Worm (Caenorhabditis elegans) whole organism, young adult: ENCODE results near the gene ncs-6.
A peak's percentile ranks its signal among the peaks of the same experiment; 100 is the strongest.

Experiments used
- B0035.1 ChIP-seq: sonication (generic microtip); optimal IDR thresholded peaks from 2 replicates; lab custom pipeline; 2016; ENCODE audit warnings: missing genetic modification characterization, mild to moderate bottlenecking, missing compliant biosample characterization, missing genotype, missing genetic modification reagents
- C17E4.6 ChIP-seq: fragments of 200-800 bp; sonication (Bioruptor generic); IDR thresholded peaks from 2 replicates; pipeline ENCODE4 v1.3.6; 2022; ENCODE audit warnings: missing genetic modification reagents, missing genetic modification characterization, missing compliant biosample characterization
- D2030.7 ChIP-seq: fragments of 200-800 bp; sonication (Bioruptor generic); IDR thresholded peaks from 2 replicates; pipeline ENCODE4 v1.3.6; 2022; ENCODE audit warnings: missing genetic modification reagents, missing genetic modification characterization, missing compliant biosample characterization
- F39B2.1 ChIP-seq: fragments of 200-800 bp; sonication (Bioruptor generic); IDR thresholded peaks from 2 replicates; pipeline ENCODE4 v1.3.6; 2022; ENCODE audit warnings: missing genetic modification reagents, missing genetic modification characterization, missing compliant biosample characterization
- Y67H2A.10 ChIP-seq: fragments of 200-800 bp; sonication (Bioruptor generic); conservative IDR thresholded peaks from 2 replicates; pipeline ENCODE4 v1.3.6; 2022; ENCODE audit warnings: missing genetic modification reagents, missing genetic modification characterization, missing compliant biosample characterization
- Y95B8A.8 ChIP-seq: fragments of 200-800 bp; sonication (Bioruptor generic); IDR thresholded peaks from 2 replicates; pipeline ENCODE4 v1.3.6; 2022; ENCODE audit warnings: missing genetic modification reagents, missing genetic modification characterization, missing compliant biosample characterization
- aptf-3 ChIP-seq: fragments of 200-800 bp; sonication (Bioruptor generic); IDR thresholded peaks from 2 replicates; pipeline ENCODE4 v1.3.6; 2022; ENCODE audit warnings: missing genetic modification characterization, missing compliant biosample characterization
- athp-1 ChIP-seq: sonication (generic microtip); optimal IDR thresholded peaks from 2 replicates; lab custom pipeline; 2017; ENCODE audit warnings: mild to moderate bottlenecking, missing genetic modification characterization, missing compliant biosample characterization
- attf-6 ChIP-seq: fragments of 200-800 bp; sonication (Bioruptor generic); IDR thresholded peaks from 2 replicates; pipeline ENCODE4 v1.3.6; 2022; ENCODE audit warnings: missing genetic modification reagents, missing genetic modification characterization, missing compliant biosample characterization
- ceh-100 ChIP-seq: fragments of 200-800 bp; sonication (Bioruptor generic); IDR thresholded peaks from 2 replicates; pipeline ENCODE4 v1.3.6; 2022; ENCODE audit warnings: missing genetic modification reagents, missing genetic modification characterization, missing compliant biosample characterization
- ceh-40 ChIP-seq: fragments of 200-800 bp; sonication (Bioruptor generic); IDR thresholded peaks from 2 replicates; pipeline ENCODE4 v1.3.6; 2022; ENCODE audit warnings: missing genetic modification characterization, missing compliant biosample characterization
- ceh-91 ChIP-seq: fragments of 200-800 bp; sonication (Bioruptor generic); IDR thresholded peaks from 2 replicates; pipeline ENCODE4 v1.3.6; 2022; ENCODE audit warnings: missing genetic modification reagents, missing genetic modification characterization, missing compliant biosample characterization
- chd-7 ChIP-seq: sonication (generic microtip); optimal IDR thresholded peaks from 2 replicates; lab custom pipeline; 2016; ENCODE audit warnings: mild to moderate bottlenecking, missing genetic modification characterization, moderate library complexity, missing compliant biosample characterization
- dpff-1 ChIP-seq: sonication (generic microtip); optimal IDR thresholded peaks from 2 replicates; lab custom pipeline; 2017; ENCODE audit warnings: mild to moderate bottlenecking, missing genetic modification characterization, missing compliant biosample characterization
- efl-1 ChIP-seq: fragments of 150-350 bp; optimal IDR thresholded peaks from 2 replicates; lab custom pipeline; 2014; ENCODE audit warnings: missing biosample characterization, missing genetic modification reagents, missing genetic modification characterization
- egl-44 ChIP-seq: fragments of 200-800 bp; sonication (Bioruptor generic); IDR thresholded peaks from 2 replicates; pipeline ENCODE4 v1.3.6; 2022; ENCODE audit warnings: missing genetic modification reagents, missing genetic modification characterization, missing compliant biosample characterization
- ekl-4 ChIP-seq: fragments of 200-800 bp; sonication (Bioruptor generic); IDR thresholded peaks from 2 replicates; pipeline ENCODE4 v1.3.6; 2022; ENCODE audit warnings: missing genetic modification reagents, missing genetic modification characterization, missing compliant biosample characterization
- fkh-3 ChIP-seq: sonication (generic microtip); optimal IDR thresholded peaks from 2 replicates; lab custom pipeline; 2016; ENCODE audit warnings: mild to moderate bottlenecking, missing genetic modification characterization, missing compliant biosample characterization
- hmg-1.2 ChIP-seq: fragments of 200-800 bp; sonication (Bioruptor generic); IDR thresholded peaks from 2 replicates; pipeline ENCODE4 v1.3.6; 2022; ENCODE audit warnings: missing genetic modification reagents, missing genetic modification characterization, missing compliant biosample characterization
- hmg-20 ChIP-seq: fragments of 200-800 bp; sonication (Bioruptor generic); IDR thresholded peaks from 2 replicates; pipeline ENCODE4 v1.3.6; 2022; ENCODE audit warnings: missing genetic modification reagents, missing genetic modification characterization, missing compliant biosample characterization
- lag-1 ChIP-seq: fragments of 200-800 bp; sonication (Bioruptor generic); IDR thresholded peaks from 2 replicates; pipeline ENCODE4 v1.3.6; 2022; ENCODE audit warnings: missing genetic modification reagents, missing genetic modification characterization, missing compliant biosample characterization
- let-607 ChIP-seq, 2 experiments: fragments of 200-800 bp in 1 of 2; sonication (Bioruptor generic) in 1 of 2; sonication (generic microtip) in 1 of 2; optimal IDR thresholded peaks; 2 replicates each; lab custom pipeline; 2016 to 2018; ENCODE audit warnings: mild to moderate bottlenecking in 2 of 2, missing compliant biosample characterization in 2 of 2, missing genetic modification characterization in 2 of 2, moderate library complexity in 2 of 2, missing genotype in 1 of 2
- lin-26 ChIP-seq: fragments of 200-800 bp; sonication (Bioruptor generic); IDR thresholded peaks from 2 replicates; pipeline ENCODE4 v1.3.6; 2022; ENCODE audit warnings: missing genetic modification reagents, missing genetic modification characterization, missing compliant biosample characterization
- lir-1 ChIP-seq: fragments of 200-800 bp; sonication (Bioruptor generic); conservative IDR thresholded peaks from 2 replicates; pipeline ENCODE4 v1.3.6; 2022; ENCODE audit warnings: missing genetic modification reagents, missing genetic modification characterization, missing compliant biosample characterization
- mxl-1 ChIP-seq: sonication (generic microtip); optimal IDR thresholded peaks from 2 replicates; lab custom pipeline; 2016; ENCODE audit warnings: missing genetic modification characterization, missing compliant biosample characterization
- nfya-1 ChIP-seq: sonication (generic microtip); optimal IDR thresholded peaks from 2 replicates; lab custom pipeline; 2017; ENCODE audit warnings: antibody characterized with exemption, missing compliant biosample characterization, missing genetic modification characterization, borderline replicate concordance; ENCODE audit not compliant: insufficient read depth
- nfya-2 ChIP-seq: fragments of 200-800 bp; sonication (Bioruptor generic); IDR thresholded peaks from 2 replicates; pipeline ENCODE4 v1.3.6; 2022; ENCODE audit warnings: missing genetic modification reagents, missing genetic modification characterization, missing compliant biosample characterization
- nhr-27 ChIP-seq: fragments of 200-800 bp; sonication (Bioruptor generic); optimal IDR thresholded peaks from 2 replicates; lab custom pipeline; 2018; ENCODE audit warnings: mild to moderate bottlenecking, missing genetic modification characterization, moderate library complexity, missing compliant biosample characterization
- pbrm-1 ChIP-seq: fragments of 200-800 bp; sonication (Bioruptor generic); IDR thresholded peaks from 2 replicates; pipeline ENCODE4 v1.3.6; 2022; ENCODE audit warnings: missing genetic modification reagents, missing genetic modification characterization, missing compliant biosample characterization
- repo-1 ChIP-seq: sonication (generic microtip); optimal IDR thresholded peaks from 2 replicates; lab custom pipeline; 2017; ENCODE audit warnings: mild to moderate bottlenecking, missing genetic modification characterization, missing compliant biosample characterization
- rpc-1 ChIP-seq, 2 experiments: fragments of 150-350 bp in 1 of 2; sonication (generic microtip) in 1 of 2; optimal IDR thresholded peaks; 2 replicates each; lab custom pipeline; 2014 to 2018; ENCODE audit warnings: missing biosample characterization in 1 of 2, missing genetic modification characterization in 1 of 2, missing genetic modification reagents in 1 of 2, missing genotype in 1 of 2
- sdz-38 ChIP-seq: sonication (generic microtip); optimal IDR thresholded peaks from 2 replicates; lab custom pipeline; 2016; ENCODE audit warnings: missing genotype, missing genetic modification characterization, missing compliant biosample characterization
- snpc-1.1 ChIP-seq: sonication (generic microtip); optimal IDR thresholded peaks from 2 replicates; lab custom pipeline; 2017; ENCODE audit warnings: missing genetic modification characterization, mild to moderate bottlenecking, missing compliant biosample characterization, antibody characterized with exemption, moderate library complexity, missing genotype, missing genetic modification reagents; ENCODE audit not compliant: insufficient read depth
- unc-62 ChIP-seq: fragments of 150-350 bp; optimal IDR thresholded peaks from 2 replicates; lab custom pipeline; 2014; ENCODE audit warnings: missing biosample characterization, missing genetic modification reagents, missing genetic modification characterization
- ztf-3 ChIP-seq: fragments of 200-800 bp; sonication (Bioruptor generic); optimal IDR thresholded peaks from 2 replicates; lab custom pipeline; 2018; ENCODE audit warnings: mild to moderate bottlenecking, missing genetic modification characterization, missing compliant biosample characterization

The ncs-6 gene

DNA sequence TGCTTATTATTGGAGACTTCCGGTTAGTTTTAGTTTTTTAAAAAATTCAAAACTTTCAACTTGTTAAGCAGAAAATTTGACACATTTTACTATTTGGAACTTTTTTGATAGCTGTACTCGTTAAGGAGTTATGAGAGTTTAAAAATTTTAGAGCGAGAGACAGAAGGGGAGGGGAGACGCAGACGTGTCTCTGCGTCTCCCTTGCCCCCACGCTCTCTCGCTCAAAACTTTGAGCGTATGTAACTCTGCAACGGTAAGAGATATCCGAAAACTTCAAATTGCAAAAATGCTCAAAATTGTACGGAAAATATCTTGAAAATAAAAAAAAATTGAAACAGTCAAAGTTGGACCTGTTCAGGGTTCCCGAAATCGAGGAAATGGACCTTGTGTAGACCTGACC lies 12.1 kb downstream of the ncs-6 start:
- TF ChIP-seq D2030.7 (GFP tag; lab: Robert Waterston, UW), result no peak
- TF ChIP-seq hmg-1.2 (GFP tag; lab: Robert Waterston, UW), result peak; percentile 90

DNA sequence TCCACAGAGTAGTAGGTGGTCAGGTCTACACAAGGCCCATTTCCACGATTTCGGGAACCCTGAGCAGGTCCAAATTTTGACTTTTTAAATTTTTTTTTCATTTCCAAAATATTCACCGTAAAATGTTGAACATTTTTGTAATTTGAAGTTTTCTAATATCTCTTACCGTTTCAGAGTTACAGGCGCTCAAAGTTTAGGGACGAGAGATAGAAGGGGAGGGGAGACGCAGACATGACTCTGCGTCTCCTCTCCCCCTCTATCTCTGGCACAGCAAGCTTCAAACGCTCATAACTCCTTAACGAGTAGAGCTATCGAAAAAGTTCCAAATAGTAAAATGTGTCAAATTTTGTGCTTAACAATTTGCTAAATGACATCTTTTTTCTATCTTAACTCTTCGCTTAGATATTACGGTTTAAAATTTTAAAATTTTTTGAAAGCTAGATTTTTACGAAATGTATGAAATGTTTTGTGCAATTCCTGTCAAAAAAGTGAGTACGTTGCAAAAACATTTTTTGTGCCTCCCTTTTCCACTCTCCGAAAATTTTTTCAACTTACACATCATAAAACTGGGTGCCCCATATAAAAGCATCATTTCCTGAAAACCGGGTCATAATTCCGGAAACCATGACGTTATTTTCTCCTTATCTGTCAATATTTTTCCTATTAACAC lies 12.8 kb downstream of the ncs-6 start, which contains the start of the genes Y49F6B.14 and clec-125:
Y49F6B.14 (minus strand) TSS at position 101 of the 670 bp plus-strand sequence.
clec-125 (plus strand) TSS at position 620 of the 670 bp plus-strand sequence.
- no peak for TF ChIP-seq ceh-40 (GFP tag; lab: Robert Waterston, UW)
- peak; percentile 75 for TF ChIP-seq hmg-1.2 (GFP tag; lab: Robert Waterston, UW)

DNA sequence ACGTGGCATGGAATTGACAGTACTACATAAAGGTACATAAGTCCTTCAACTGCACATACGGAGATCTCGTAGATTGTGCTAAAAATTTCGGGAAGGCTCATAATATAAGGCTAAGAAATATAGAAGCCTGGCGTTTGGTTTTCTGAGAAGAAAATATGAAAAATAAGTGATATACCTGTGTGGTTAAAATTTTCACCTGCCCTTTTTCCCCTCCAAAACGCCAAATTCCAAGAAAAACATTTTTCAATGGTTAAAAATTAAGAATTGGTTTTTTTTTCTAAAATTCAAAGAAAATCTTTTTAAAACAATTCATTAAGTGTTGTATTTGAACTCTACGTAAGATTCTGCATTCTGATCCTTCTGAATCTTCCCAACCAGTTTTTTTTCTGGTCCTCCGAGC lies 13.7 kb downstream of the ncs-6 start, which contains the start of gene srz-5:
srz-5 (minus strand) TSS at position 101 of the 400 bp plus-strand sequence.
- no peak for TF ChIP-seq Y95B8A.8 (GFP tag; lab: Robert Waterston, UW)
- TF ChIP-seq attf-6, result no peak
- no peak for TF ChIP-seq fkh-3 (tag; lab: Kevin White, UChicago)
- TF ChIP-seq F39B2.1, result no peak
- TF ChIP-seq unc-62, result no peak
- TF ChIP-seq nhr-27 (tag; lab: Kevin White, UChicago), result no peak
- TF ChIP-seq repo-1 (tag; lab: Kevin White, UChicago), result no peak
- TF ChIP-seq lin-26 (GFP tag; lab: Robert Waterston, UW), result no peak
- no peak for TF ChIP-seq B0035.1 (tag; lab: Kevin White, UChicago)
- TF ChIP-seq ceh-100 (GFP tag; lab: Robert Waterston, UW), result no peak
- no peak for TF ChIP-seq let-607 (tag; optimal IDR thresholded peaks at IDR 0.05; lab: Kevin White, UChicago)
- no peak for TF ChIP-seq pbrm-1
- no peak for TF ChIP-seq mxl-1
- TF ChIP-seq snpc-1.1, result no peak
- TF ChIP-seq hmg-20 (GFP tag; lab: Robert Waterston, UW), result no peak
- no peak for TF ChIP-seq Y67H2A.10 (GFP tag; lab: Robert Waterston, UW)
- TF ChIP-seq dpff-1 (tag; lab: Kevin White, UChicago), result no peak
- no peak for TF ChIP-seq lag-1 (GFP tag; lab: Robert Waterston, UW)

DNA sequence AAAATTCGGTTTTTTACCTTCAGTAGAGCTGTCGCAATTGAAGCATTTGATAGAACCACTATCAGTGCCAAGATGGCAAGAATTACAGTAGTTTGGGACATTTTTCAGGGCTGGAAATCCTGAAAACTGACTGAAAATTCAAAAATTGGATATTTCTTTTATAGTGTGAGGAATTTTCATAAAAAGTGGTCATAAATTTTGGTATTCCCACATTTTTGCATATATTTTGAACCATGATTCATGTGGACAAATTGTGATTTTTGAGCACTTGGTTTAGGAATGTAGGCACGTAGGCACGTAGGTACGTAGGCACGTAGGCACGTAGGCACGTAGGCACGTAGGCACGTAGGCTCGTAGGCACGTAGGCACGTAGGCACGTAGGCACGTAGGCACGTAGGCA lies 16.1 kb downstream of the ncs-6 start, which contains the start of gene Y49F6B.19:
Y49F6B.19 (minus strand) TSS at position 101 of the 400 bp plus-strand sequence.
- TF ChIP-seq ztf-3, result no peak
- TF ChIP-seq pbrm-1, result no peak
- TF ChIP-seq ekl-4 (GFP tag; lab: Robert Waterston, UW), result no peak
- no peak for TF ChIP-seq sdz-38
- TF ChIP-seq chd-7 (tag; lab: Kevin White, UChicago), result no peak
- no peak for TF ChIP-seq athp-1 (tag; lab: Kevin White, UChicago)
- no peak for TF ChIP-seq lir-1 (GFP tag; lab: Robert Waterston, UW)
- no peak for TF ChIP-seq nfya-2 (GFP tag; lab: Robert Waterston, UW)
- no peak for TF ChIP-seq nfya-1 (tag; lab: Kevin White, UChicago)
- no peak for TF ChIP-seq egl-44 (GFP tag; lab: Robert Waterston, UW)
- no peak for TF ChIP-seq ceh-91 (GFP tag; lab: Robert Waterston, UW)
- no peak for TF ChIP-seq rpc-1 (optimal IDR thresholded peaks at IDR 0.05; lab: Kevin White, UChicago)
- TF ChIP-seq rpc-1 (tag; optimal IDR thresholded peaks at IDR 0.05; lab: Kevin White, UChicago), result no peak
- no peak for TF ChIP-seq C17E4.6 (GFP tag; lab: Robert Waterston, UW)
- no peak for TF ChIP-seq efl-1 (GFP tag; lab: Kevin White, UChicago)
- no peak for TF ChIP-seq aptf-3 (GFP tag; lab: Robert Waterston, UW)
